Worm (Caenorhabditis elegans) whole organism, young adult: ENCODE data around the gene sql-1.

ENCODE experiments used
- C06A6.2 ChIP-seq: fragments of 200-800 bp; sonication (Bioruptor generic); conservative IDR thresholded peaks from 2 replicates; pipeline ENCODE4 v1.3.6; 2022; ENCODE audit warnings: missing genetic modification characterization, missing compliant biosample characterization
- D2030.7 ChIP-seq: fragments of 200-800 bp; sonication (Bioruptor generic); IDR thresholded peaks from 2 replicates; pipeline ENCODE4 v1.3.6; 2022; ENCODE audit warnings: missing genetic modification reagents, missing genetic modification characterization, missing compliant biosample characterization
- F10E7.11 ChIP-seq: sonication (generic microtip); optimal IDR thresholded peaks from 2 replicates; lab custom pipeline; 2017; ENCODE audit warnings: mild to moderate bottlenecking, missing genetic modification characterization, moderate library complexity, missing compliant biosample characterization
- F37B4.10 ChIP-seq: fragments of 200-800 bp; sonication (Bioruptor generic); IDR thresholded peaks from 2 replicates; pipeline ENCODE4 v1.3.6; 2022; ENCODE audit warnings: missing genetic modification characterization, missing compliant biosample characterization
- F55B11.4 ChIP-seq: sonication (generic microtip); optimal IDR thresholded peaks from 2 replicates; lab custom pipeline; 2016; ENCODE audit warnings: missing compliant biosample characterization, missing genetic modification characterization, borderline replicate concordance; ENCODE audit not compliant: insufficient read depth
- F57A8.1 ChIP-seq: fragments of 200-800 bp; sonication (Bioruptor generic); optimal IDR thresholded peaks from 2 replicates; lab custom pipeline; 2018; ENCODE audit warnings: mild to moderate bottlenecking, missing genetic modification characterization, moderate library complexity, missing compliant biosample characterization
- K11D2.4 ChIP-seq: fragments of 200-800 bp; sonication (Bioruptor generic); IDR thresholded peaks from 2 replicates; pipeline ENCODE4 v1.3.6; 2022; ENCODE audit warnings: missing genetic modification reagents, missing genetic modification characterization, missing compliant biosample characterization
- ZK185.1 ChIP-seq: sonication (generic microtip); optimal IDR thresholded peaks from 2 replicates; lab custom pipeline; 2016; ENCODE audit warnings: mild to moderate bottlenecking, missing genetic modification characterization, missing compliant biosample characterization; ENCODE audit not compliant: poor library complexity, severe bottlenecking
- ama-1 ChIP-seq, 3 experiments: fragments of 150-350 bp in 1 of 3; sonication (generic microtip) in 2 of 3; optimal IDR thresholded peaks; 2 replicates each; lab custom pipeline; 2014 to 2018; ENCODE audit warnings: missing biosample characterization in 2 of 3, missing genetic modification characterization in 2 of 3, missing genetic modification reagents in 2 of 3
- aptf-2 ChIP-seq: fragments of 200-800 bp; sonication (Bioruptor generic); conservative IDR thresholded peaks from 2 replicates; pipeline ENCODE4 v1.3.6; 2022; ENCODE audit warnings: missing genetic modification reagents, missing genetic modification characterization, missing compliant biosample characterization
- atf-7 ChIP-seq: sonication (generic microtip); optimal IDR thresholded peaks from 2 replicates; lab custom pipeline; 2017; ENCODE audit warnings: mild to moderate bottlenecking, missing genetic modification characterization, missing compliant biosample characterization
- attf-3 ChIP-seq: fragments of 200-800 bp; sonication (Bioruptor generic); conservative IDR thresholded peaks from 2 replicates; pipeline ENCODE4 v1.3.6; 2022; ENCODE audit warnings: missing genetic modification reagents, missing genetic modification characterization, missing compliant biosample characterization
- attf-5 ChIP-seq: fragments of 200-800 bp; sonication (Bioruptor generic); optimal IDR thresholded peaks from 2 replicates; lab custom pipeline; 2018; ENCODE audit warnings: mild to moderate bottlenecking, missing genetic modification characterization, missing compliant biosample characterization
- bed-1 ChIP-seq: fragments of 200-800 bp; sonication (Bioruptor generic); IDR thresholded peaks from 2 replicates; pipeline ENCODE4 v1.3.6; 2022; ENCODE audit warnings: missing genetic modification reagents, missing genetic modification characterization, missing compliant biosample characterization
- bed-2 ChIP-seq: fragments of 200-800 bp; sonication (Bioruptor generic); IDR thresholded peaks from 2 replicates; pipeline ENCODE4 v1.3.6; 2022; ENCODE audit warnings: missing genetic modification reagents, missing genetic modification characterization, missing compliant biosample characterization
- cebp-2 ChIP-seq: fragments of 200-800 bp; sonication (Bioruptor generic); IDR thresholded peaks from 2 replicates; pipeline ENCODE4 v1.3.6; 2022; ENCODE audit warnings: missing genetic modification characterization, missing compliant biosample characterization
- ceh-100 ChIP-seq: fragments of 200-800 bp; sonication (Bioruptor generic); IDR thresholded peaks from 2 replicates; pipeline ENCODE4 v1.3.6; 2022; ENCODE audit warnings: missing genetic modification reagents, missing genetic modification characterization, missing compliant biosample characterization
- dox-1 ChIP-seq: fragments of 200-800 bp; sonication (Bioruptor generic); IDR thresholded peaks from 2 replicates; pipeline ENCODE4 v1.3.6; 2022; ENCODE audit warnings: missing genetic modification reagents, missing genetic modification characterization, missing compliant biosample characterization
- efl-1 ChIP-seq: fragments of 150-350 bp; optimal IDR thresholded peaks from 2 replicates; lab custom pipeline; 2014; ENCODE audit warnings: missing biosample characterization, missing genetic modification reagents, missing genetic modification characterization
- egl-18 ChIP-seq: fragments of 200-800 bp; sonication (Bioruptor generic); IDR thresholded peaks from 2 replicates; pipeline ENCODE4 v1.3.6; 2022; ENCODE audit warnings: missing genetic modification reagents, missing genetic modification characterization, missing compliant biosample characterization
- egl-44 ChIP-seq: fragments of 200-800 bp; sonication (Bioruptor generic); IDR thresholded peaks from 2 replicates; pipeline ENCODE4 v1.3.6; 2022; ENCODE audit warnings: missing genetic modification reagents, missing genetic modification characterization, missing compliant biosample characterization
- egrh-3 ChIP-seq: fragments of 200-800 bp; sonication (Bioruptor generic); IDR thresholded peaks from 2 replicates; pipeline ENCODE4 v1.3.6; 2022; ENCODE audit warnings: missing genetic modification reagents, missing genetic modification characterization, missing compliant biosample characterization
- ekl-4 ChIP-seq: fragments of 200-800 bp; sonication (Bioruptor generic); IDR thresholded peaks from 2 replicates; pipeline ENCODE4 v1.3.6; 2022; ENCODE audit warnings: missing genetic modification reagents, missing genetic modification characterization, missing compliant biosample characterization
- gei-17 ChIP-seq: fragments of 200-800 bp; sonication (Bioruptor generic); optimal IDR thresholded peaks from 2 replicates; lab custom pipeline; 2018; ENCODE audit warnings: mild to moderate bottlenecking, missing genetic modification characterization, missing compliant biosample characterization
- hlh-26 ChIP-seq: fragments of 200-800 bp; sonication (Bioruptor generic); conservative IDR thresholded peaks from 2 replicates; pipeline ENCODE4 v1.3.6; 2022; ENCODE audit warnings: missing genetic modification reagents, missing genetic modification characterization, missing compliant biosample characterization
- let-526 ChIP-seq: fragments of 200-800 bp; sonication (Bioruptor generic); IDR thresholded peaks from 2 replicates; pipeline ENCODE4 v1.3.6; 2022; ENCODE audit warnings: missing genetic modification reagents, missing genetic modification characterization, missing compliant biosample characterization
- lin-54 ChIP-seq: fragments of 200-800 bp; sonication (Bioruptor generic); optimal IDR thresholded peaks from 2 replicates; lab custom pipeline; 2018; ENCODE audit warnings: mild to moderate bottlenecking, missing genetic modification characterization, missing compliant biosample characterization
- lsy-27 ChIP-seq: sonication (generic microtip); optimal IDR thresholded peaks from 2 replicates; lab custom pipeline; 2017; ENCODE audit warnings: missing genetic modification characterization, mild to moderate bottlenecking, missing compliant biosample characterization, antibody characterized with exemption, missing genotype, borderline replicate concordance; ENCODE audit not compliant: insufficient read depth
- madf-6 ChIP-seq: fragments of 200-800 bp; sonication (Bioruptor generic); IDR thresholded peaks from 2 replicates; pipeline ENCODE4 v1.3.6; 2022; ENCODE audit warnings: missing genetic modification reagents, missing genetic modification characterization, missing compliant biosample characterization
- madf-8 ChIP-seq: fragments of 200-800 bp; sonication (Bioruptor generic); conservative IDR thresholded peaks from 2 replicates; pipeline ENCODE4 v1.3.6; 2022; ENCODE audit warnings: missing genetic modification reagents, missing genetic modification characterization, missing compliant biosample characterization
- nfyb-1 ChIP-seq: fragments of 200-800 bp; sonication (Bioruptor generic); IDR thresholded peaks from 2 replicates; pipeline ENCODE4 v1.3.6; 2022; ENCODE audit warnings: missing genetic modification reagents, missing genetic modification characterization, missing compliant biosample characterization
- nhr-120 ChIP-seq: fragments of 200-800 bp; sonication (Bioruptor generic); IDR thresholded peaks from 2 replicates; pipeline ENCODE4 v1.3.6; 2022; ENCODE audit warnings: missing genetic modification characterization, missing compliant biosample characterization
- nhr-80 ChIP-seq: sonication (generic microtip); optimal IDR thresholded peaks from 2 replicates; lab custom pipeline; 2016; ENCODE audit warnings: missing genetic modification characterization, missing compliant biosample characterization
- pbrm-1 ChIP-seq: fragments of 200-800 bp; sonication (Bioruptor generic); IDR thresholded peaks from 2 replicates; pipeline ENCODE4 v1.3.6; 2022; ENCODE audit warnings: missing genetic modification reagents, missing genetic modification characterization, missing compliant biosample characterization
- pha-4 ChIP-seq: fragments of 150-350 bp; sonication (generic microtip); optimal IDR thresholded peaks from 2 replicates; lab custom pipeline; 2014; ENCODE audit warnings: missing biosample characterization, missing genetic modification reagents, missing genetic modification characterization
- rcor-1 ChIP-seq: fragments of 200-800 bp; sonication (Bioruptor generic); IDR thresholded peaks from 2 replicates; pipeline ENCODE4 v1.3.6; 2022; ENCODE audit warnings: missing genetic modification reagents, missing genetic modification characterization, missing compliant biosample characterization
- rec-8 ChIP-seq, 2 experiments: sonication (generic microtip); optimal IDR thresholded peaks; 2 replicates each; lab custom pipeline; 2016; ENCODE audit warnings: mild to moderate bottlenecking in 2 of 2, missing genetic modification characterization in 2 of 2, missing genetic modification reagents in 2 of 2, missing genotype in 2 of 2, missing biosample characterization in 1 of 2, missing compliant biosample characterization in 1 of 2, moderate library complexity in 1 of 2
- tbp1 ChIP-seq: fragments of 200-800 bp; sonication (Bioruptor generic); optimal IDR thresholded peaks from 2 replicates; lab custom pipeline; 2018; ENCODE audit warnings: mild to moderate bottlenecking, missing genetic modification characterization, missing compliant biosample characterization
- tbx-9 ChIP-seq: sonication (generic microtip); optimal IDR thresholded peaks from 2 replicates; lab custom pipeline; 2016; ENCODE audit warnings: borderline replicate concordance, missing genetic modification characterization, inconsistent platforms, missing compliant biosample characterization
- unc-130 ChIP-seq: sonication (generic microtip); optimal IDR thresholded peaks from 2 replicates; lab custom pipeline; 2016; ENCODE audit warnings: missing genetic modification reagents, missing genetic modification characterization, missing compliant biosample characterization
- zfh-2 ChIP-seq: fragments of 200-800 bp; sonication (Bioruptor generic); conservative IDR thresholded peaks from 2 replicates; pipeline ENCODE4 v1.3.6; 2022; ENCODE audit warnings: missing genetic modification reagents, missing genetic modification characterization, missing compliant biosample characterization
- zim-3 ChIP-seq: sonication (generic microtip); optimal IDR thresholded peaks from 2 replicates; lab custom pipeline; 2017; ENCODE audit warnings: mild to moderate bottlenecking, missing genetic modification characterization, moderate library complexity, missing compliant biosample characterization
- ztf-26 ChIP-seq: sonication (generic microtip); optimal IDR thresholded peaks from 2 replicates; lab custom pipeline; 2017; ENCODE audit warnings: missing genetic modification characterization, missing compliant biosample characterization

Gene sql-1

DNA sequence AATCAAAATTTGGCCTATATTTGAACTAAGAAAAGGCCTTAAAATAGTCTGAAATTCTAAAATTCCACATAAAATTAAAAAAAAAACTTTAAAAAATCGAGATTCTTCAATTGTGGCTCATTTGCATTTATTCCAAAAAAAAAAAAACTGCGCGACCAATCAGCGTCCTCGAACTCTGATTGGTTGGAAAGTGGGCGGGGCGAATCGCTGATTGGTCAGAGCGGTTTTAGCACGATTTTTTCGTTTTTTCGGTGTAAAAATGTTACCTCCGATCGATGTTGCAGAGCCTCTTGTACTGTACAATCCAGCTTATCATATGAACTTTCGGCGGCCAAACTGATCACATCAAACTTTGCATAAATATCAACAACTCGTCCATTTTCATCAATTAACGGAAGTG lies 41.1 kb downstream of the sql-1 start:
- no peak for TF ChIP-seq F57A8.1
- peak; percentile 87 for TF ChIP-seq nfyb-1 (GFP tag; lab: Robert Waterston, UW)

DNA sequence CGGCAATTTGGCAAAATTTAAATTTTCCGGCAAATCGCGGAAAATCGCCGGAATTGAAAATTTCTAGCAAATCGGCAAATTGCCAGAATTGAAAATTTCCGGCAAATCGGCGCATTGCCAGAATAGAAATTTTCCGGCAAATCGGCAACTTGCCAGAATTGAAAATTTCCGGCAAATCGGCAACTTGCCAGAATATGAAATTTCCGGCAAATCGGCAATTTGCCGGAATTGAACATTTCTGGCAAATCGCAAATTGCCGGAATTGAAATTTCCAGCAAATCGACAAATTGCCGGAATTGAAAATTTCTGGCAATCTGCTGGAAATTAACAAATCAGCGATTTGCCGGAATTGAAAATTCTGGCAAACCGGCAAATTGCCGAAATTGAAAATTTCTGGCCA lies 42.2 kb downstream of the sql-1 start:
- 0 out of 2 replicates have a peak, but pooled peaks have one; percentile 22 for TF ChIP-seq K11D2.4
- TF ChIP-seq F37B4.10 (GFP tag; lab: Robert Waterston, UW): peak; percentile 80; the same call in 1 of the 2 replicates
- peak; percentile 54 for TF ChIP-seq dox-1 (GFP tag; lab: Robert Waterston, UW)

- TF ChIP-seq egl-44 (no peak), bed-1 (no peak), aptf-2 (GFP tag; lab: Robert Waterston, UW) (no peak), rec-8 (tag; optimal IDR thresholded peaks at IDR 0.05; lab: Kevin White, UChicago) (no peak), K11D2.4 (no peak), ceh-100 (GFP tag; lab: Robert Waterston, UW) (no peak), ama-1 (optimal IDR thresholded peaks at IDR 0.05; lab: Kevin White, UChicago) (no peak), ama-1 (GFP tag; optimal IDR thresholded peaks at IDR 0.05; lab: Kevin White, UChicago) (no peak), unc-130 (GFP tag; lab: Kevin White, UChicago) (no peak), egrh-3 (no peak), hlh-26 (no peak), pbrm-1 (no peak), lsy-27 (no peak), let-526 (GFP tag; lab: Robert Waterston, UW) (no peak), gei-17 (GFP tag; lab: Kevin White, UChicago) (no peak), tbx-9 (no peak), F55B11.4 (no peak), ZK185.1 (tag; lab: Kevin White, UChicago) (no peak), cebp-2 (GFP tag; lab: Robert Waterston, UW) (no peak), attf-3 (no peak), nhr-120 (GFP tag; lab: Robert Waterston, UW) (no peak)
Observed at ce11 chrIII:12542656-12543055, 43.3 kb downstream of the sql-1 start.

ce11 chrIII:12548441-12548840 lies 49.1 kb downstream of the sql-1 start:
- TF ChIP-seq efl-1 (GFP tag; lab: Kevin White, UChicago): peak; percentile 2
- TF ChIP-seq F10E7.11 (tag; lab: Kevin White, UChicago): no peak
- TF ChIP-seq madf-6 (GFP tag; lab: Robert Waterston, UW): peak; percentile 46; the same call in 1 of the 2 replicates
- TF ChIP-seq dox-1 (GFP tag; lab: Robert Waterston, UW): 0 out of 2 replicates have a peak, but pooled peaks have one; percentile 39
- no peak for TF ChIP-seq rcor-1 (GFP tag; lab: Robert Waterston, UW)
- no peak for TF ChIP-seq pha-4 (tag; lab: Kevin White, UChicago)
- TF ChIP-seq madf-8 (GFP tag; lab: Robert Waterston, UW): 0 out of 2 replicates have a peak, but pooled peaks have one; percentile 32
- peak; percentile 71 for TF ChIP-seq nhr-80 (tag; lab: Kevin White, UChicago)

DNA sequence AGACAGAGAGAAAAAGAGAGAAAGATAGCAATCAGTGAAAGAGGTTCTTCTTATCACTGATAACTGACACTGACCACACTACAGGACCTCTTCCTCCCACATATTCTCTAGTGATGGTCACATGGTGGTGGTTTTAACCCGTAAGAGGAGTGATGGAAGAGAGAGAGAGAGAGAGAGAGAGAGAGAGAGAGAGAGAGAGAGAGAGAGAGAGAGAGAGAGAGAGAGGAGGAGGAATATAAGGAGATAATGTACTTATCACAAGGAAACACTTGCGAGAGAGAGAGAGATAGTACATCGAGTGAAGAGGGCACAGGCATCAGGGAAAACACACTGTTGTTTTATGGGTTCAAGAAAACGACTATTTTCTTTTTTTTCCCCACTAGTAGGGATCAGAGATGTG lies 50.3 kb downstream of the sql-1 start:
- peak; percentile 59; the same call in 1 of the 2 replicates for TF ChIP-seq ekl-4 (GFP tag; lab: Robert Waterston, UW)
- no peak for TF ChIP-seq D2030.7 (GFP tag; lab: Robert Waterston, UW)
- no peak for TF ChIP-seq bed-2 (GFP tag; lab: Robert Waterston, UW)
- peak; percentile 75 for TF ChIP-seq nhr-80 (tag; lab: Kevin White, UChicago)
- peak; percentile 69 for TF ChIP-seq C06A6.2 (GFP tag; lab: Robert Waterston, UW)
- TF ChIP-seq tbp1: peak; percentile 61
- TF ChIP-seq atf-7 (tag; lab: Kevin White, UChicago): peak; percentile 90
- peak; percentile 94 for TF ChIP-seq ztf-26
- peak; percentile 87 for TF ChIP-seq attf-5 (GFP tag; lab: Kevin White, UChicago)
- TF ChIP-seq zim-3 (tag; lab: Kevin White, UChicago): no peak
- TF ChIP-seq lin-54 (GFP tag; lab: Kevin White, UChicago): peak; percentile 45
- TF ChIP-seq rcor-1 (GFP tag; lab: Robert Waterston, UW): 0 out of 2 replicates have a peak, but pooled peaks have one; percentile 14
- TF ChIP-seq nfyb-1 (GFP tag; lab: Robert Waterston, UW): peak; percentile 56; the same call in 1 of the 2 replicates
- TF ChIP-seq lsy-27: no peak
- TF ChIP-seq zfh-2 (GFP tag; lab: Robert Waterston, UW): no peak
- TF ChIP-seq egl-18: no peak
